Worm (Caenorhabditis elegans): ENCODE measurements around the gene pals-28.

The pals-28 gene

DNA sequence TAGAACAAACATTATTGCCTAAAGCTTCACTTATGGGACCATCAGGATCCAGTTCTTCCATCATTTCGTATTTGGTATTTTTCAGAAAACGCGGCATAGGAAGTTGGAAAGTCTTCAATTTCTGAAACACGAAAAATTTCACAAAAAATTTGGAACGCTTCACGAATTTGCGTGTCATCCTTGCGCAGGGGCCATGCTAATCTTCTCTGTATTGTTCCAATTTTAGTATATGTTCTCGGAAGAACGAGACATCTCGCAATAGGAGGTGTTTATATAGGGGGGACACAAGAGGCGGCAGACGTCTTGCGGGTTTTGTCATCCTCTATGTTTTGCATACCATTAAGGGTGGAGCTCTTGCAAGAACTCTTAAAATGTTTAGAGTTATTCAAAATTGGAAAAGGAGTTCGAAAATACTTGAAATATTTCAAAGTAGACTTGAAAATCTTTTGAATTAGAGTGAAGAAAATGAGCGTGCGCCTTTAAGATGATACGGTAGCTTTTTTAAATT, 42.2 kb downstream of the pals-28 start (continued):
- peak; percentile 30 for TF ChIP-seq T07F8.4 (tag; optimal IDR thresholded peaks at IDR 0.05)
- TF ChIP-seq snpc-1.1 (tag; optimal IDR thresholded peaks at IDR 0.05; ENCODE audit: insufficient read depth) = peak; percentile 85
- TF ChIP-seq him-1 (tag; optimal IDR thresholded peaks at IDR 0.05) = peak; percentile 59
- TF ChIP-seq rpc-1 (optimal IDR thresholded peaks at IDR 0.05) = peak; percentile 62
- TF ChIP-seq rpc-1 (tag; optimal IDR thresholded peaks at IDR 0.05) = peak; percentile 77
- TF ChIP-seq nfya-2 (GFP tag; IDR thresholded peaks at IDR 0.05) = 0 out of 2 replicates have a peak, but pooled peaks have one; percentile 44
- TF ChIP-seq C17E4.6 (GFP tag; IDR thresholded peaks at IDR 0.05) = peak; percentile 70; the same call in 1 of the 2 replicates
- TF ChIP-seq pbrm-1 (GFP tag; IDR thresholded peaks at IDR 0.05) = peak; percentile 81; the same call in 1 of the 2 replicates
- TF ChIP-seq Y67H2A.10 (GFP tag; conservative IDR thresholded peaks at IDR 0.05) = 0 out of 2 replicates have a peak, but pooled peaks have one; percentile 17
- TF ChIP-seq dox-1 (GFP tag; IDR thresholded peaks at IDR 0.05) = peak; percentile 80
- peak; percentile 68; the same call in 1 of the 2 replicates for TF ChIP-seq egl-18 (GFP tag; IDR thresholded peaks at IDR 0.05)
- TF ChIP-seq B0261.1 (tag; optimal IDR thresholded peaks at IDR 0.05) = peak; percentile 63
- peak in 1 of 2 experiments; percentile 34 for TF ChIP-seq rec-8 (tag; optimal IDR thresholded peaks at IDR 0.05)
- TF ChIP-seq Y53G8AR.9 (GFP tag; conservative IDR thresholded peaks at IDR 0.05) = 0 out of 2 replicates have a peak, but pooled peaks have one; percentile 20
- TF ChIP-seq rcor-1 (GFP tag; IDR thresholded peaks at IDR 0.05) = peak; percentile 81
- TF ChIP-seq D2030.7 (GFP tag; IDR thresholded peaks at IDR 0.05) = peak; percentile 66
- TF ChIP-seq K11D2.4 (GFP tag; IDR thresholded peaks at IDR 0.05) = peak; percentile 32; the same call in 1 of the 2 replicates
- TF ChIP-seq hmg-1.2 (GFP tag; IDR thresholded peaks at IDR 0.05) = peak; percentile 97
- TF ChIP-seq ceh-100 (GFP tag; IDR thresholded peaks at IDR 0.05) = peak; percentile 63
- peak; percentile 79 for TF ChIP-seq tbp1 (GFP tag; optimal IDR thresholded peaks at IDR 0.05)
- TF ChIP-seq nhr-90 (tag; optimal IDR thresholded peaks at IDR 0.05) = peak; percentile 33
- peak; percentile 73; the same call in 1 of the 2 replicates for TF ChIP-seq madf-3 (GFP tag; IDR thresholded peaks at IDR 0.05)
- TF ChIP-seq lin-26 (GFP tag; IDR thresholded peaks at IDR 0.05) = peak; percentile 90
- peak; percentile 90 for TF ChIP-seq madf-8 (GFP tag; conservative IDR thresholded peaks at IDR 0.05)
- 0 out of 2 replicates have a peak, but pooled peaks have one; percentile 21 for TF ChIP-seq attf-3 (GFP tag; conservative IDR thresholded peaks at IDR 0.05)
- TF ChIP-seq cebp-2 (GFP tag; IDR thresholded peaks at IDR 0.05) = peak; percentile 82; the same call in 1 of the 2 replicates
- peak; percentile 75 for TF ChIP-seq lsl-1 (GFP tag; optimal IDR thresholded peaks at IDR 0.05)
- TF ChIP-seq Y95B8A.8 (GFP tag; IDR thresholded peaks at IDR 0.05) = 0 out of 2 replicates have a peak, but pooled peaks have one; percentile 49
- peak; percentile 95 for TF ChIP-seq madf-6 (GFP tag; IDR thresholded peaks at IDR 0.05)
- TF ChIP-seq ceh-91 (GFP tag; IDR thresholded peaks at IDR 0.05) = peak; percentile 45; the same call in 1 of the 2 replicates

DNA sequence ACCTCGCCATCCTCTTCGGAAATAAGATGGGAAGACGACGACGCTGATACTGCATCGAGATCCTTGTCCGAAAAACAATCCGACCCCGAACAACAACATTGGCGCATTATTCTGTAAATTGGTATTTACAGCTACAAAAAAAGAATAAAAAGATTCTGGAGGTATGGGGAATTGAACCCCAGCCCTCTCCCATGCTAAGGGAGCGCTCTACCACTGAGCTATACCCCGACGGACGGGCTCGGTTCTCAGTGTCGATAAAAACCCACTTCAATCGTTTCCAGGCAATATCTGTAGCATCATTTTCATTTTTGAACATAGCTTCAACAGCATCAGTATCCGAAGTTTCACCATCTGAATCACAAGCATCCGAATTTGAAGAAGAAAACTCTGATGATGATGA, 44.2 kb downstream of the pals-28 start:
- TF ChIP-seq pbrm-1 (GFP tag; IDR thresholded peaks at IDR 0.05) (peak; percentile 42; the same call in 1 of the 2 replicates), athp-1 (tag; optimal IDR thresholded peaks at IDR 0.05) (no peak), snpc-4 (GFP tag; optimal IDR thresholded peaks at IDR 0.05) (no peak), snpc-4 (tag; optimal IDR thresholded peaks at IDR 0.05) (peak; percentile 7 to 87 (median 58)), ztf-28 (GFP tag; IDR thresholded peaks at IDR 0.05) (no peak), attf-5 (GFP tag; optimal IDR thresholded peaks at IDR 0.05) (peak; percentile 23), Y95B8A.8 (GFP tag; IDR thresholded peaks at IDR 0.05) (no peak), ceh-40 (GFP tag; IDR thresholded peaks at IDR 0.05) (no peak), dox-1 (GFP tag; IDR thresholded peaks at IDR 0.05) (peak; percentile 77), ztf-25 (GFP tag; IDR thresholded peaks at IDR 0.05) (no peak), cebp-2 (GFP tag; IDR thresholded peaks at IDR 0.05) (no peak), T07F8.4 (tag; optimal IDR thresholded peaks at IDR 0.05) (no peak), B0336.3 (GFP tag; IDR thresholded peaks at IDR 0.05) (peak; percentile 20; the same call in 1 of the 2 replicates), die-1 (tag; optimal IDR thresholded peaks at IDR 0.05) (peak; percentile 63), chd-7 (tag; optimal IDR thresholded peaks at IDR 0.05) (peak; percentile 6), egl-44 (GFP tag; IDR thresholded peaks at IDR 0.05) (peak; percentile 68; the same call in 1 of the 2 replicates), nhr-90 (tag; optimal IDR thresholded peaks at IDR 0.05) (peak; percentile 34), him-1 (tag; optimal IDR thresholded peaks at IDR 0.05) (peak; percentile 54), zfh-2 (GFP tag; conservative IDR thresholded peaks at IDR 0.05) (peak; percentile 34; the same call in 1 of the 2 replicates), lin-26 (GFP tag; IDR thresholded peaks at IDR 0.05) (peak; percentile 89; the same call in 1 of the 2 replicates), lin-35 (GFP tag; optimal IDR thresholded peaks at IDR 0.05) (no peak), madf-6 (GFP tag; IDR thresholded peaks at IDR 0.05) (peak; percentile 61), ztf-22 (GFP tag; optimal IDR thresholded peaks at IDR 0.05) (no peak), nhr-179 (tag; optimal IDR thresholded peaks at IDR 0.05) (no peak), ztf-26 (tag; optimal IDR thresholded peaks at IDR 0.05) (no peak), snpc-1.1 (tag; optimal IDR thresholded peaks at IDR 0.05; ENCODE audit: insufficient read depth) (peak; percentile 57)
